Fruit fly (Drosophila melanogaster) whole organism: ENCODE results near the gene smash.

ENCODE experiments used
- CG8478 ChIP-seq: fragments of >200 bp; optimal IDR thresholded peaks from 2 replicates; lab custom pipeline; 2018; ENCODE audit warnings: inconsistent platforms
- psq ChIP-seq: fragments of >200 bp; optimal IDR thresholded peaks from 2 replicates; lab custom pipeline; 2017
- usp ChIP-seq: fragments of >200 bp; optimal IDR thresholded peaks from 2 replicates; lab custom pipeline; 2017; ENCODE audit warnings: missing biosample characterization, missing genetic modification characterization, mixed read lengths

DNA sequence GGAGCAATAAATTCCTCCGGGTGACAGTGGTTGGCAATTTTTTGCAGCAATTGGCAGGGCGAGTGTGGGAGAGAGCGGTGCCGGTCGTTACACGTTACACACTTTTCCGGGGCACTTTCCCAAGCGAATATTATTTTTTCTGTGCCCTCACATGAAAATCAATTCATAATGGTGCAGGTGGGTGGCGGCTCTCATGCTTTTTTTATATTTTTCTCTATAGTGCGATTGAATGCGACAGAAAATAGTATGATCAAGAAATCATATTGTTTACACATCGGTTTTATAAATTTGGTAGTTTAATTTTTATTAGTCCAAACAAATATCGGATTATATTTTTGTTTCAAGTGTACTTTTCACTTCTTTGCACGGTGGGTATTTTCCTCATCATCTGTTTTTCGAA, 2.3 kb downstream of the smash start:
- TF ChIP-seq CG8478 (lab: Kevin White, UChicago) (no peak), usp (no peak), psq (no peak)
